Fruit fly (Drosophila melanogaster) whole organism, embryonic: ENCODE data around the gene pnt.

ENCODE experiments used
- CG10321 ChIP-seq: fragments of 200-800 bp; sonication (Bioruptor generic); IDR thresholded peaks from 2 replicates; pipeline ENCODE4 v1.3.6; 2022; ENCODE audit warnings: missing biosample characterization, missing genetic modification characterization
- CG11560 ChIP-seq: fragments of 200-800 bp; sonication (Bioruptor generic); IDR thresholded peaks from 3 replicates; pipeline ENCODE4 v1.3.6; 2022; ENCODE audit warnings: missing biosample characterization, missing genetic modification characterization
- CG15479 ChIP-seq: fragments of 200-800 bp; sonication (Bioruptor generic); optimal IDR thresholded peaks from 3 replicates; lab custom pipeline; 2019; ENCODE audit warnings: missing biosample characterization, mild to moderate bottlenecking, missing genetic modification characterization, moderate library complexity
- CG1832 ChIP-seq: fragments of 200-800 bp; sonication (Bioruptor generic); optimal IDR thresholded peaks from 2 replicates; lab custom pipeline; 2017; ENCODE audit warnings: missing biosample characterization, mild to moderate bottlenecking, missing genetic modification characterization, inconsistent platforms
- CG4854 ChIP-seq: fragments of 200-800 bp; sonication (Bioruptor generic); optimal IDR thresholded peaks from 2 replicates; lab custom pipeline; 2016; ENCODE audit warnings: missing biosample characterization, missing genetic modification characterization, inconsistent platforms
- CG5180 ChIP-seq: fragments of 200-800 bp; sonication (Bioruptor generic); optimal IDR thresholded peaks from 3 replicates; lab custom pipeline; 2017; ENCODE audit warnings: missing biosample characterization, missing genetic modification characterization, mild to moderate bottlenecking, moderate library complexity, missing genetic modification reagents
- CG6654 ChIP-seq: fragments of 200-800 bp; sonication (Bioruptor generic); optimal IDR thresholded peaks from 2 replicates; lab custom pipeline; 2017; ENCODE audit warnings: missing biosample characterization, mild to moderate bottlenecking, missing genetic modification characterization
- CG7745 ChIP-seq: fragments of 200-800 bp; sonication (Bioruptor generic); optimal IDR thresholded peaks from 2 replicates; lab custom pipeline; 2018; ENCODE audit warnings: missing biosample characterization, mild to moderate bottlenecking, missing genetic modification characterization, moderate library complexity
- CG7786 ChIP-seq: fragments of 200-800 bp; sonication (Bioruptor generic); optimal IDR thresholded peaks from 2 replicates; lab custom pipeline; 2016; ENCODE audit warnings: missing biosample characterization, missing genetic modification characterization
- CG8478 ChIP-seq: fragments of >200 bp; optimal IDR thresholded peaks from 2 replicates; lab custom pipeline; 2018
- CG8765 ChIP-seq: fragments of 200-800 bp; sonication (Bioruptor generic); IDR thresholded peaks from 2 replicates; pipeline ENCODE4 v1.3.6; 2022; ENCODE audit warnings: missing biosample characterization, missing genetic modification characterization
- CG9727 ChIP-seq: fragments of 200-800 bp; sonication (Bioruptor generic); optimal IDR thresholded peaks from 3 replicates; lab custom pipeline; 2017; ENCODE audit warnings: missing biosample characterization, mild to moderate bottlenecking, missing genetic modification characterization
- D ChIP-seq, 2 experiments: fragments of 200-800 bp in 1 of 2; fragments of >200 bp in 1 of 2; sonication (Bioruptor generic) in 1 of 2; optimal IDR thresholded peaks; 2 replicates in 1 of 2; 3 replicates in 1 of 2; lab custom pipeline; 2017; ENCODE audit warnings: mild to moderate bottlenecking in 1 of 2, missing biosample characterization in 1 of 2, missing genetic modification characterization in 1 of 2, missing genetic modification reagents in 1 of 2
- Deaf1 ChIP-seq: fragments of 200-800 bp; optimal IDR thresholded peaks from 3 replicates; lab custom pipeline; 2019; ENCODE audit warnings: missing biosample characterization, mild to moderate bottlenecking, missing genetic modification characterization, moderate library complexity
- Elba2 ChIP-seq: fragments of 200-800 bp; sonication (Bioruptor generic); optimal IDR thresholded peaks from 3 replicates; lab custom pipeline; 2016; ENCODE audit warnings: missing biosample characterization, missing genetic modification characterization
- Ets65A ChIP-seq: fragments of 200-800 bp; sonication (Bioruptor generic); peaks from one replicate; lab custom pipeline; 2016; ENCODE audit warnings: missing biosample characterization, missing genetic modification characterization
- Ets97D ChIP-seq: fragments of 200-800 bp; sonication (Bioruptor generic); optimal IDR thresholded peaks from 3 replicates; lab custom pipeline; 2016; ENCODE audit warnings: missing biosample characterization, missing genetic modification characterization
- HLH4C ChIP-seq: fragments of 200-800 bp; sonication (Bioruptor generic); IDR thresholded peaks from 3 replicates; pipeline ENCODE4 v1.3.6; 2022; ENCODE audit warnings: missing biosample characterization, missing genetic modification characterization; ENCODE audit not compliant: partially characterized antibody
- Med ChIP-seq: fragments of 200-800 bp; sonication (Bioruptor generic); peaks from one replicate; lab custom pipeline; 2016; ENCODE audit warnings: missing biosample characterization, missing genetic modification characterization, mild to moderate bottlenecking, inconsistent platforms, moderate library complexity
- Nf-YC ChIP-seq: fragments of 200-800 bp; optimal IDR thresholded peaks from 3 replicates; lab custom pipeline; 2019; ENCODE audit warnings: missing biosample characterization, mild to moderate bottlenecking, missing genetic modification characterization, moderate library complexity
- Trl ChIP-seq, 3 experiments: fragments of >200 bp in 2 of 3; fragments of 200-800 bp in 1 of 3; sonication (Bioruptor generic) in 1 of 3; optimal IDR thresholded peaks; 2 replicates in 1 of 3; 3 replicates in 2 of 3; lab custom pipeline; 2016 to 2017; ENCODE audit warnings: missing biosample characterization in 1 of 3, missing genetic modification characterization in 1 of 3
- Xrp1 ChIP-seq: fragments of 200-800 bp; sonication (Bioruptor generic); IDR thresholded peaks from 2 replicates; pipeline ENCODE4 v1.3.6; 2022; ENCODE audit warnings: missing biosample characterization, missing genetic modification characterization
- abd-A ChIP-seq: fragments of 200-800 bp; sonication (Bioruptor generic); optimal IDR thresholded peaks from 3 replicates; lab custom pipeline; 2019; ENCODE audit warnings: missing biosample characterization, mild to moderate bottlenecking, missing genetic modification characterization, moderate library complexity
- ac ChIP-seq: fragments of 200-800 bp; sonication (Bioruptor generic); optimal IDR thresholded peaks from 3 replicates; lab custom pipeline; 2017; ENCODE audit warnings: missing biosample characterization, mild to moderate bottlenecking, missing genetic modification characterization
- cad ChIP-seq: fragments of >200 bp; optimal IDR thresholded peaks from 2 replicates; lab custom pipeline; 2017; ENCODE audit warnings: missing biosample characterization, missing genetic modification characterization
- chinmo ChIP-seq: fragments of 200-800 bp; sonication (Bioruptor generic); IDR thresholded peaks from 4 replicates; pipeline ENCODE4 v1.3.6; 2022; ENCODE audit warnings: missing biosample characterization, missing genetic modification characterization; ENCODE audit not compliant: partially characterized antibody
- crol ChIP-seq: fragments of 200-800 bp; sonication (Bioruptor generic); IDR thresholded peaks from 2 replicates; pipeline ENCODE4 v1.3.6; 2022; ENCODE audit warnings: missing biosample characterization, missing genetic modification characterization
- crp ChIP-seq, 2 experiments: fragments of 200-800 bp; sonication (Bioruptor generic); optimal IDR thresholded peaks; 2 replicates in 1 of 2; 3 replicates in 1 of 2; lab custom pipeline; 2017; ENCODE audit warnings: missing biosample characterization in 2 of 2, missing genetic modification characterization in 2 of 2, mild to moderate bottlenecking in 1 of 2, moderate library complexity in 1 of 2
- dpn ChIP-seq, 2 experiments: fragments of 200-800 bp; sonication (Bioruptor generic); optimal IDR thresholded peaks; 3 replicates each; lab custom pipeline; 2016; ENCODE audit warnings: missing biosample characterization in 2 of 2, missing genetic modification characterization in 2 of 2
- ewg ChIP-seq: fragments of 200-800 bp; sonication (Bioruptor generic); optimal IDR thresholded peaks from 3 replicates; lab custom pipeline; 2017; ENCODE audit warnings: mild to moderate bottlenecking, missing biosample characterization, missing genetic modification reagents, missing genetic modification characterization
- gsb-n ChIP-seq: fragments of 200-800 bp; sonication (Bioruptor generic); optimal IDR thresholded peaks from 3 replicates; lab custom pipeline; 2018; ENCODE audit warnings: missing biosample characterization, mild to moderate bottlenecking, missing genetic modification characterization
- hkb ChIP-seq, 2 experiments: fragments of 200-800 bp in 1 of 2; fragments of >200 bp in 1 of 2; sonication (Bioruptor generic) in 1 of 2; IDR thresholded peaks in 1 of 2; optimal IDR thresholded peaks in 1 of 2; 2 replicates each; pipeline versions ENCODE4 v1.3.6 to Lab custom; 2017 to 2022; ENCODE audit warnings: missing biosample characterization in 1 of 2, missing genetic modification characterization in 1 of 2
- insv ChIP-seq, 2 experiments: fragments of 200-800 bp; sonication (Bioruptor generic); optimal IDR thresholded peaks; 3 replicates each; lab custom pipeline; 2016 to 2018; ENCODE audit warnings: missing biosample characterization in 2 of 2, missing genetic modification characterization in 2 of 2
- kni ChIP-seq: fragments of 200-800 bp; sonication (Bioruptor generic); optimal IDR thresholded peaks from 3 replicates; lab custom pipeline; 2017; ENCODE audit warnings: mild to moderate bottlenecking, missing biosample characterization, missing genetic modification reagents, missing genetic modification characterization
- lab ChIP-seq: fragments of 200-800 bp; sonication (Bioruptor generic); optimal IDR thresholded peaks from 3 replicates; lab custom pipeline; 2017; ENCODE audit warnings: missing biosample characterization, missing genetic modification characterization, mild to moderate bottlenecking, moderate library complexity, missing genetic modification reagents
- lmd ChIP-seq: fragments of 200-800 bp; sonication (Bioruptor generic); IDR thresholded peaks from 2 replicates; pipeline ENCODE4 v1.3.6; 2022; ENCODE audit warnings: missing biosample characterization, missing genetic modification characterization
- nerfin-1 ChIP-seq: fragments of 200-800 bp; sonication (Bioruptor generic); optimal IDR thresholded peaks from 3 replicates; lab custom pipeline; 2019; ENCODE audit warnings: missing biosample characterization, mild to moderate bottlenecking, missing genetic modification characterization, moderate library complexity
- p53 ChIP-seq: fragments of 200-800 bp; sonication (Bioruptor generic); optimal IDR thresholded peaks from 2 replicates; lab custom pipeline; 2016; ENCODE audit warnings: missing biosample characterization, missing genetic modification characterization
- scrt ChIP-seq: fragments of 200-800 bp; sonication (Bioruptor generic); optimal IDR thresholded peaks from 2 replicates; lab custom pipeline; 2018; ENCODE audit warnings: missing biosample characterization, mild to moderate bottlenecking, missing genetic modification characterization, moderate library complexity
- so ChIP-seq: fragments of 200-800 bp; sonication (Bioruptor generic); IDR thresholded peaks from 3 replicates; pipeline ENCODE4 v1.3.6; 2022; ENCODE audit warnings: missing biosample characterization, missing genetic modification characterization
- sr ChIP-seq: fragments of 200-800 bp; sonication (Bioruptor generic); IDR thresholded peaks from 3 replicates; pipeline ENCODE4 v1.3.6; 2022; ENCODE audit warnings: missing biosample characterization, missing genetic modification characterization
- twi ChIP-seq: fragments of 200-800 bp; optimal IDR thresholded peaks from 2 replicates; lab custom pipeline; 2019; ENCODE audit warnings: missing biosample characterization, mild to moderate bottlenecking, missing genetic modification characterization, moderate library complexity
- unc-4 ChIP-seq: fragments of 200-800 bp; sonication (Bioruptor generic); IDR thresholded peaks from 2 replicates; pipeline ENCODE4 v1.3.6; 2022; ENCODE audit warnings: missing biosample characterization, missing genetic modification characterization; ENCODE audit not compliant: partially characterized antibody
- vnd ChIP-seq: fragments of 200-800 bp; sonication (Bioruptor generic); IDR thresholded peaks from 3 replicates; pipeline ENCODE4 v1.3.6; 2022; ENCODE audit warnings: missing biosample characterization, missing genetic modification characterization; ENCODE audit not compliant: partially characterized antibody

Gene pnt

DNA sequence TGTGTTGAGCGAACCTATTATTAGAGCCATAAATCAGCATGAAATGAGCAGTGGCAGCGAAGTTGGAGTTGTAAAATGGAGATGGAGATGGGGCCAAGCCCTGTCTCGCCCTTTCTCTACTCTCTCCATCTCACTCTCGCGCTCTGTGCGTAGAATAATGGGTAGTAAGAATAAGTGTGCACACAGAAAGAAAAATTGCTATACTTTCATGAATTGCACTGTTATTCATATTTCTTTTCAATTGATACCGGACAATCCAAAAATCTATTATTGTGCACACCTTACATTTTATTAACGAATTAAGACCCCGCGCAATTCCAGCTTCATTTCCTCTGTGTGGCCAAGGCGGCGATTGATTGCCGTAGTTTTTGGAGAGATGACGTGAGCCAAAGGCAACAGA is 66.1 kb downstream of the pnt start (continued):
- peak; percentile 29; the same call in 1 of the 2 replicates for TF ChIP-seq lmd (GFP tag; lab: Robert Waterston, UW)
- TF ChIP-seq CG7745: no peak
- TF ChIP-seq lab (GFP tag; lab: Kevin White, UChicago): peak; percentile 0
- TF ChIP-seq CG7786 (GFP tag; lab: Kevin White, UChicago): peak; percentile 21
- no peak for TF ChIP-seq twi (tag; lab: Kevin White, UChicago)
- peak; percentile 18 for TF ChIP-seq CG9727 (GFP tag; lab: Kevin White, UChicago)
- TF ChIP-seq Xrp1 (GFP tag; lab: Robert Waterston, UW): peak; percentile 43
- TF ChIP-seq, all 482 proteins: peak for 17

DNA sequence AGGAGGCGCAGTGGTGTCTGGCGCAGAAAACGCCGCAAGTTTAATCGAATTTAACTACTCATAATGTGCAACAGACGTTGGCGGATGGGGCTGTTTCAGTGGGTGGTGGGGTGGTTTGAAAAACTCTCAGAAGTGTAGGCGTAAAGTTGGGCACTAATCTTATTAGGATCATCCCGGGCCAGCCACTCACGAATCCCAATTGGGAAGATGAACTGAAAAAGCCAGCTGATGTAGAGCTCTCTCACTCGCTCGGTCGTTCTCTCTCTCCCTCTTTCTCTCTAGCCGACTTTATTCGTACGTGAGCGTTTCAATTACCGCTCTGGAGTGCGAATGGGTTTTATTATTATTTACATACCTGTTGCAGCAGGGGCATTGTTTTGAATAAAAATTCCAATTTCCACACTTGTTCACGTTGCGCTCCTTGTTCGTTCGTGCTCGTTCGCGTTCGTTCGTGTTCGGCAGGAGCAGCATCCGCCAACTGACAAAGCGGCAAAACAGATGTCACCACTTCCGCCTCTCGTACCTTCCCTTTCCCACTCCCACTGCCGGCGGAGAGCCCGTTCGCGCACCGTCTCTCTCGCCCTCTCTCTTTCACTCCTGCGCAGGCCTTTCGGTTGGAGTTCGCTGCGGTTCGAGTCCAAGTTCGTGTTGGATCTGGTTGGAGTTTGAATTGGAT is 67.1 kb downstream of the pnt start:
- TF ChIP-seq CG6654: no peak
- peak; percentile 57 for TF ChIP-seq abd-A (tag; lab: Kevin White, UChicago)
- 0 out of 2 replicates have a peak, but pooled peaks have one; percentile 12 for TF ChIP-seq CG8765
- TF ChIP-seq CG4854: no peak
- TF ChIP-seq crol (GFP tag; lab: Robert Waterston, UW): peak; percentile 31; the same call in 1 of the 2 replicates
- TF ChIP-seq Ets65A: peak; percentile 90
- peak; percentile 98 for TF ChIP-seq CG5180 (GFP tag; lab: Kevin White, UChicago)
- no peak for TF ChIP-seq unc-4 (GFP tag; lab: Robert Waterston, UW)
- TF ChIP-seq ewg (GFP tag; lab: Kevin White, UChicago): peak; percentile 58
- TF ChIP-seq so (GFP tag; lab: Robert Waterston, UW): peak; percentile 29; the same call in 1 of the 3 replicates
- TF ChIP-seq twi (tag; lab: Kevin White, UChicago): peak; percentile 67
- peak; percentile 93 for TF ChIP-seq Elba2
- TF ChIP-seq Ets97D: peak; percentile 29
- peak; percentile 58 for TF ChIP-seq CG10321 (GFP tag; lab: Robert Waterston, UW)
- peak; percentile 27 for TF ChIP-seq Nf-YC (tag; lab: Kevin White, UChicago)
- peak; percentile 90 for TF ChIP-seq CG1832 (GFP tag; lab: Kevin White, UChicago)
- peak; percentile 48 to 50 for TF ChIP-seq Trl (optimal IDR thresholded peaks at IDR 0.05; lab: Kevin White, UChicago)
- no peak for TF ChIP-seq Trl (GFP tag; optimal IDR thresholded peaks at IDR 0.05; lab: Kevin White, UChicago)
- TF ChIP-seq hkb (optimal IDR thresholded peaks at IDR 0.05; lab: Kevin White, UChicago): no peak
- TF ChIP-seq hkb (GFP tag; IDR thresholded peaks at IDR 0.05; lab: Robert Waterston, UW): peak; percentile 23; the same call in 1 of the 2 replicates
- TF ChIP-seq CG15479: peak; percentile 87
- TF ChIP-seq cad (GFP tag; lab: Kevin White, UChicago): peak; percentile 36
- peak; percentile 36 for TF ChIP-seq CG8478 (lab: Kevin White, UChicago)
- TF ChIP-seq ac (GFP tag; lab: Kevin White, UChicago): peak; percentile 0
- no peak for TF ChIP-seq CG11560 (tag; lab: Robert Waterston, UW)
- TF ChIP-seq kni: peak; percentile 2
- peak; percentile 96 for TF ChIP-seq p53 (GFP tag; lab: Kevin White, UChicago)
- no peak for TF ChIP-seq vnd
- TF ChIP-seq D (optimal IDR thresholded peaks at IDR 0.05; lab: Kevin White, UChicago): peak; percentile 49
- TF ChIP-seq D (GFP tag; optimal IDR thresholded peaks at IDR 0.05; lab: Kevin White, UChicago): no peak
- TF ChIP-seq gsb-n (tag; lab: Kevin White, UChicago): no peak
- peak; percentile 92 for TF ChIP-seq scrt
- TF ChIP-seq nerfin-1 (tag; lab: Kevin White, UChicago): peak; percentile 40
- 0 out of 3 replicates have a peak, but pooled peaks have one; percentile 20 for TF ChIP-seq HLH4C (GFP tag; lab: Robert Waterston, UW)
- peak; percentile 2 to 85 for TF ChIP-seq insv (GFP tag; optimal IDR thresholded peaks at IDR 0.05; lab: Kevin White, UChicago)
- TF ChIP-seq Deaf1 (tag; lab: Kevin White, UChicago): peak; percentile 93
- 0 out of 4 replicates have a peak, but pooled peaks have one; percentile 53 for TF ChIP-seq chinmo (GFP tag; lab: Robert Waterston, UW)
- TF ChIP-seq crp (GFP tag; optimal IDR thresholded peaks at IDR 0.05; lab: Kevin White, UChicago): peak in 1 of 2 experiments; percentile 37
- no peak for TF ChIP-seq dpn (GFP tag; optimal IDR thresholded peaks at IDR 0.05; lab: Kevin White, UChicago)
- peak; percentile 33 for TF ChIP-seq Med (GFP tag; lab: Kevin White, UChicago)
- TF ChIP-seq sr (GFP tag; lab: Robert Waterston, UW): no peak
- TF ChIP-seq, all 482 proteins: peak for 30
